Worm (Caenorhabditis elegans) whole organism, L2 larva: ENCODE measurements around the gene ctf-4.

Experiments
- C34F6.9 ChIP-seq: fragments of 150-350 bp; optimal IDR thresholded peaks from 2 replicates; lab custom pipeline; 2014; ENCODE audit warnings: missing biosample characterization, missing genetic modification characterization
- F13H6.1 ChIP-seq: sonication (generic microtip); optimal IDR thresholded peaks from 2 replicates; lab custom pipeline; 2016; ENCODE audit warnings: missing genetic modification characterization, missing compliant biosample characterization
- Y55F3AM.14 ChIP-seq: fragments of 200-800 bp; sonication (Bioruptor generic); optimal IDR thresholded peaks from 2 replicates; lab custom pipeline; 2018; ENCODE audit warnings: mild to moderate bottlenecking, missing genetic modification characterization, missing compliant biosample characterization
- ZK546.5 ChIP-seq: sonication (generic microtip); optimal IDR thresholded peaks from 2 replicates; lab custom pipeline; 2017; ENCODE audit warnings: missing biosample characterization, missing genetic modification characterization
- alr-1 ChIP-seq: fragments of 150-350 bp; optimal IDR thresholded peaks from 2 replicates; lab custom pipeline; 2014; ENCODE audit warnings: missing biosample characterization, missing genetic modification characterization
- aly-2 ChIP-seq: fragments of 150-350 bp; optimal IDR thresholded peaks from 2 replicates; lab custom pipeline; 2014; ENCODE audit warnings: missing biosample characterization, missing genetic modification characterization
- ama-1 ChIP-seq: fragments of 150-350 bp; optimal IDR thresholded peaks from 2 replicates; lab custom pipeline; 2018; ENCODE audit warnings: inconsistent platforms
- blmp-1 ChIP-seq: sonication (generic microtip); optimal IDR thresholded peaks from 2 replicates; lab custom pipeline; 2017; ENCODE audit warnings: missing genetic modification characterization, mild to moderate bottlenecking, missing compliant biosample characterization, antibody characterized with exemption, moderate library complexity; ENCODE audit not compliant: insufficient read depth
- ceh-82 ChIP-seq: fragments of 150-350 bp; optimal IDR thresholded peaks from 2 replicates; lab custom pipeline; 2014; ENCODE audit warnings: missing biosample characterization, missing genetic modification characterization
- crh-2 ChIP-seq: sonication (generic microtip); optimal IDR thresholded peaks from 2 replicates; lab custom pipeline; 2017; ENCODE audit warnings: missing biosample characterization, missing genetic modification characterization
- dmd-4 ChIP-seq: sonication (generic microtip); optimal IDR thresholded peaks from 2 replicates; lab custom pipeline; 2017; ENCODE audit warnings: missing biosample characterization, missing genetic modification characterization
- egl-27 ChIP-seq: sonication (generic microtip); optimal IDR thresholded peaks from 3 replicates; lab custom pipeline; 2017; ENCODE audit warnings: missing biosample characterization, missing genetic modification reagents, missing genetic modification characterization
- elt-1 ChIP-seq: fragments of 150-350 bp; optimal IDR thresholded peaks from 2 replicates; lab custom pipeline; 2014; ENCODE audit warnings: missing biosample characterization, missing genetic modification characterization
- fos-1 ChIP-seq: fragments of 150-350 bp; optimal IDR thresholded peaks from 2 replicates; lab custom pipeline; 2014; ENCODE audit warnings: missing biosample characterization, missing genetic modification characterization
- gmeb-1 ChIP-seq: fragments of 150-350 bp; optimal IDR thresholded peaks from 2 replicates; lab custom pipeline; 2014; ENCODE audit warnings: missing biosample characterization, missing genetic modification characterization
- lin-11 ChIP-seq: fragments of 150-350 bp; sonication (generic microtip); optimal IDR thresholded peaks from 2 replicates; lab custom pipeline; 2014; ENCODE audit warnings: missing biosample characterization, missing genetic modification characterization, inconsistent platforms, mixed read lengths
- lin-13 ChIP-seq: fragments of 150-350 bp; optimal IDR thresholded peaks from 2 replicates; lab custom pipeline; 2014; ENCODE audit warnings: missing biosample characterization, missing genetic modification reagents, missing genetic modification characterization
- lsy-2 ChIP-seq, 2 experiments: fragments of 150-350 bp in 1 of 2; sonication (generic microtip) in 1 of 2; optimal IDR thresholded peaks; 2 replicates each; lab custom pipeline; 2014 to 2017; ENCODE audit warnings: missing biosample characterization in 2 of 2, missing genetic modification characterization in 2 of 2
- mab-5 ChIP-seq: fragments of 150-350 bp; optimal IDR thresholded peaks from 2 replicates; lab custom pipeline; 2014; ENCODE audit warnings: missing biosample characterization, missing genetic modification characterization
- mbf-1 ChIP-seq: sonication (generic microtip); optimal IDR thresholded peaks from 2 replicates; lab custom pipeline; 2017; ENCODE audit warnings: missing biosample characterization, missing genetic modification characterization
- mdl-1 ChIP-seq, 2 experiments: fragments of 150-350 bp in 1 of 2; sonication (generic microtip) in 1 of 2; optimal IDR thresholded peaks; 2 replicates each; lab custom pipeline; 2017; ENCODE audit warnings: missing biosample characterization in 2 of 2, missing genetic modification characterization in 2 of 2
- nhr-10 ChIP-seq: sonication (generic microtip); optimal IDR thresholded peaks from 2 replicates; lab custom pipeline; 2017; ENCODE audit warnings: missing biosample characterization, missing genetic modification characterization
- nhr-11 ChIP-seq: fragments of 150-350 bp; optimal IDR thresholded peaks from 2 replicates; lab custom pipeline; 2014; ENCODE audit warnings: missing biosample characterization, missing genetic modification characterization
- nhr-12 ChIP-seq: fragments of 150-350 bp; optimal IDR thresholded peaks from 2 replicates; lab custom pipeline; 2014; ENCODE audit warnings: missing biosample characterization, missing genetic modification characterization
- nhr-129 ChIP-seq: fragments of 150-350 bp; optimal IDR thresholded peaks from 2 replicates; lab custom pipeline; 2014; ENCODE audit warnings: missing biosample characterization, missing genetic modification characterization
- nhr-21 ChIP-seq: fragments of 150-350 bp; optimal IDR thresholded peaks from 2 replicates; lab custom pipeline; 2014; ENCODE audit warnings: missing biosample characterization, missing genetic modification characterization
- nhr-23 ChIP-seq: fragments of 150-350 bp; optimal IDR thresholded peaks from 2 replicates; lab custom pipeline; 2014; ENCODE audit warnings: missing biosample characterization, missing genetic modification reagents, missing genetic modification characterization
- nhr-237 ChIP-seq: fragments of 150-350 bp; optimal IDR thresholded peaks from 2 replicates; lab custom pipeline; 2014; ENCODE audit warnings: missing biosample characterization, missing genetic modification characterization
- nhr-25 ChIP-seq: fragments of 150-350 bp; sonication (generic microtip); optimal IDR thresholded peaks from 3 replicates; lab custom pipeline; 2014; ENCODE audit warnings: missing biosample characterization, missing genetic modification characterization
- peb-1 ChIP-seq: fragments of 150-350 bp; optimal IDR thresholded peaks from 2 replicates; lab custom pipeline; 2014; ENCODE audit warnings: missing biosample characterization, missing genetic modification characterization
- sem-4 ChIP-seq: fragments of 150-350 bp; optimal IDR thresholded peaks from 2 replicates; lab custom pipeline; 2014; ENCODE audit warnings: missing biosample characterization, missing genetic modification reagents, missing genetic modification characterization
- skn-1 ChIP-seq: sonication (generic microtip); optimal IDR thresholded peaks from 2 replicates; lab custom pipeline; 2017; ENCODE audit warnings: missing biosample characterization, missing genetic modification characterization
- sma-9 ChIP-seq, 2 experiments: fragments of 150-350 bp in 1 of 2; sonication (generic microtip) in 1 of 2; optimal IDR thresholded peaks; 2 replicates each; lab custom pipeline; 2014 to 2016; ENCODE audit warnings: missing genetic modification characterization in 2 of 2, mild to moderate bottlenecking in 1 of 2, missing biosample characterization in 1 of 2, missing compliant biosample characterization in 1 of 2, missing genetic modification reagents in 1 of 2, moderate library complexity in 1 of 2
- snpc-4 ChIP-seq: fragments of 150-350 bp; optimal IDR thresholded peaks from 2 replicates; lab custom pipeline; 2014; ENCODE audit warnings: missing biosample characterization, missing genetic modification characterization
- unc-39 ChIP-seq: fragments of 150-350 bp; optimal IDR thresholded peaks from 2 replicates; lab custom pipeline; 2014; ENCODE audit warnings: missing biosample characterization, missing genetic modification characterization
- unc-55 ChIP-seq: fragments of 150-350 bp; sonication (generic microtip); optimal IDR thresholded peaks from 3 replicates; lab custom pipeline; 2014; ENCODE audit warnings: missing biosample characterization, missing genetic modification reagents, missing genetic modification characterization
- unc-62 ChIP-seq: fragments of 150-350 bp; optimal IDR thresholded peaks from 2 replicates; lab custom pipeline; 2014; ENCODE audit warnings: missing biosample characterization, missing genetic modification reagents, missing genetic modification characterization
- zag-1 ChIP-seq: fragments of 150-350 bp; optimal IDR thresholded peaks from 2 replicates; lab custom pipeline; 2014; ENCODE audit warnings: missing biosample characterization, missing genetic modification characterization
- ztf-1 ChIP-seq: fragments of 200-800 bp; sonication (Bioruptor generic); conservative IDR thresholded peaks from 2 replicates; pipeline ENCODE4 v1.3.6; 2022; ENCODE audit warnings: missing genetic modification characterization, missing compliant biosample characterization
- ztf-4 ChIP-seq: fragments of 150-350 bp; optimal IDR thresholded peaks from 2 replicates; lab custom pipeline; 2014; ENCODE audit warnings: missing biosample characterization, missing genetic modification characterization

ctf-4 gene

DNA sequence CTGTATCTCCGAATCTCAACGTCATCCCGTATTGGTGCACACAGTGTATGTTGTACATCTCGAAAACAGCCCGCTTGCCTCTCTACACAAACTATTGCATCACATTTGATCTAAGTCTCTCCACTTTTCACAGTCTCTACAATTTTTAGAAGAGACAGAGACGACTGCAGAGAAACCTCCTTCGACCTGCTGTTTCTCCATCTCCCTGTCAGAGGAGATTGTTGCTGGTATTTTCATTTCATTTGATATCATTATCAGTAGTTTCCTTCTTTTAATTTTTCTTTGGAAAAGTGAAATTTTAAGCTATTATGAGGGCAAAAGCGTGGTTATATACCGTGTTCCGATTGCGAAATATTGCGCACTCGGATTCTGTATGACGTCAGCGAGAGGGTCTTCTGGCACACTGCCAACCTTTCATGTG lies 24.8 kb downstream of the ctf-4 start (continued):
- TF ChIP-seq nhr-129 (tag; lab: Kevin White, UChicago) (peak; percentile 100), ama-1 (lab: Kevin White, UChicago) (peak; percentile 34), fos-1 (tag; lab: Kevin White, UChicago) (peak; percentile 74), blmp-1 (peak; percentile 71), F13H6.1 (tag; lab: Kevin White, UChicago) (peak; percentile 77), C34F6.9 (tag; lab: Kevin White, UChicago) (peak; percentile 75), mbf-1 (tag; lab: Kevin White, UChicago) (no peak), lin-13 (GFP tag; lab: Kevin White, UChicago) (peak; percentile 39), nhr-11 (tag; lab: Kevin White, UChicago) (no peak), ztf-4 (peak; percentile 48), ceh-82 (no peak), nhr-23 (tag; lab: Kevin White, UChicago) (no peak), snpc-4 (tag; lab: Kevin White, UChicago) (no peak)

DNA sequence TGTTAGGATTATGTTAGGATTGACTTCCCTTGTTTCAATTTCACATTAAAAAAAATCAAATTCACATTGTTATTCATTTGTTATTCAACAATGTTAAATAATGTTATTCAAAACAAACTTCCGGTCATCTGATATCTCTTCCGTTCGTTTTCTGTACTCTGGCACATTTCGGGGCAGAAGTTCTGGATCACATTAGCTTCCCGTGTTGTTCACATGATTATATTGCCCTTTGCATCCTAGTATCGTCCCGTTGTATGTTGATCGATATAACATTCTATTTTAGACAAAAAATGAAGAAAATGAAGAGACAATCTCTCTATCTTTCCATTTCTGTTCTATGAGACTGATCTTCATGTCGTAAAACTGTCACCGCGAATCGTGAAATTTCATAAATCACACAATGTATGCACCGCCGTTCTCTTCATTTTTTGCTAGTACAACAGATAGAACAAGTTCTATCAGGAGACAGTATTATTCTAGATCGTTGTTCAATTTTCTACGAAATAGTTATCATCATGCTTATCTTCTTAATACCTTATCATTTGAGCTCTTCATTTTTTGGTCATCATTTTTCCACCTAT lies 25.3 kb downstream of the ctf-4 start:
- TF ChIP-seq nhr-21 (tag; lab: Kevin White, UChicago), result peak; percentile 68
- no peak for TF ChIP-seq unc-55 (GFP tag; lab: Kevin White, UChicago)
- TF ChIP-seq sma-9 (GFP tag; optimal IDR thresholded peaks at IDR 0.05; lab: Kevin White, UChicago), result peak; percentile 65
- TF ChIP-seq sma-9 (tag; optimal IDR thresholded peaks at IDR 0.05; lab: Kevin White, UChicago), result no peak
- peak; percentile 24 for TF ChIP-seq unc-62 (GFP tag; lab: Kevin White, UChicago)

DNA sequence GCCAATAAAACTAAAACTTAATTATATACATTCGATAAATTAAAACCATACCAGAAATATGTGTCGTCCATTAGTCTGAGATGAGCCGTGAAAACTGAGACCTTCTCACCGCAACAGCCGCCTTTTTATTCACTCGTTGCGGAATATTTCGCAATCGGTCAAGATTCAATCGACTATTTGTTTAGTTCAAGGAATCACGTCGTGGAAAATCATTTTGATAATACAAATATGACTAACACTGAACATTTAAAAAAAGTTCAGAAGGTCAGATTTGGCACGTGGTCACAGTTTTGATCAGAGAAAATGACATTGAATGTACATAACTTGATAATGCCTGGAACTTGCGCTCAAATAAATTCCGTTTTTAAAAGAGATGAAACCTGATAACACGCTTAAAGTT lies 26.6 kb downstream of the ctf-4 start, which contains the start of gene F17C11.11:
TSS of gene F17C11.11 (minus strand) at position 79 of the 400 bp plus-strand sequence.
- TF ChIP-seq sma-9 (GFP tag; optimal IDR thresholded peaks at IDR 0.05; lab: Kevin White, UChicago), result peak; percentile 68
- TF ChIP-seq sma-9 (tag; optimal IDR thresholded peaks at IDR 0.05; lab: Kevin White, UChicago), result no peak
- TF ChIP-seq crh-2 (tag; lab: Kevin White, UChicago), result peak; percentile 47
- no peak for TF ChIP-seq ama-1 (lab: Kevin White, UChicago)
- TF ChIP-seq lsy-2 (tag; optimal IDR thresholded peaks at IDR 0.05; lab: Kevin White, UChicago), result no peak
- TF ChIP-seq F13H6.1 (tag; lab: Kevin White, UChicago), result peak; percentile 26
- TF ChIP-seq Y55F3AM.14 (GFP tag; lab: Kevin White, UChicago), result no peak
- peak; percentile 28 for TF ChIP-seq C34F6.9 (tag; lab: Kevin White, UChicago)
- TF ChIP-seq nhr-129 (tag; lab: Kevin White, UChicago), result peak; percentile 99
- no peak for TF ChIP-seq skn-1 (tag; lab: Kevin White, UChicago)
- TF ChIP-seq peb-1 (tag; lab: Kevin White, UChicago), result no peak
- TF ChIP-seq ceh-82, result no peak
- TF ChIP-seq gmeb-1 (tag; lab: Kevin White, UChicago), result peak; percentile 23
- no peak for TF ChIP-seq nhr-12 (tag; lab: Kevin White, UChicago)
- no peak for TF ChIP-seq ZK546.5 (tag; lab: Kevin White, UChicago)
- peak; percentile 58 for TF ChIP-seq fos-1 (tag; lab: Kevin White, UChicago)
- no peak for TF ChIP-seq elt-1 (tag; lab: Kevin White, UChicago)
- no peak for TF ChIP-seq aly-2 (tag; lab: Kevin White, UChicago)
- no peak for TF ChIP-seq nhr-23 (tag; lab: Kevin White, UChicago)
- TF ChIP-seq nhr-11 (tag; lab: Kevin White, UChicago), result no peak
- peak; percentile 20 for TF ChIP-seq nhr-21 (tag; lab: Kevin White, UChicago)
- no peak for TF ChIP-seq sem-4 (tag; lab: Kevin White, UChicago)
- no peak for TF ChIP-seq mdl-1 (tag; optimal IDR thresholded peaks at IDR 0.05; lab: Kevin White, UChicago)
- TF ChIP-seq ztf-1, result no peak
- no peak for TF ChIP-seq zag-1
- TF ChIP-seq ztf-4, result no peak
- no peak for TF ChIP-seq unc-39 (tag; lab: Kevin White, UChicago)
- no peak for TF ChIP-seq alr-1 (tag; lab: Kevin White, UChicago)
- no peak for TF ChIP-seq egl-27 (tag; lab: Kevin White, UChicago)
- no peak for TF ChIP-seq blmp-1
- no peak for TF ChIP-seq lin-11 (tag; lab: Kevin White, UChicago)
- no peak for TF ChIP-seq snpc-4 (tag; lab: Kevin White, UChicago)
- TF ChIP-seq, all 48 proteins: peak for 8

DNA sequence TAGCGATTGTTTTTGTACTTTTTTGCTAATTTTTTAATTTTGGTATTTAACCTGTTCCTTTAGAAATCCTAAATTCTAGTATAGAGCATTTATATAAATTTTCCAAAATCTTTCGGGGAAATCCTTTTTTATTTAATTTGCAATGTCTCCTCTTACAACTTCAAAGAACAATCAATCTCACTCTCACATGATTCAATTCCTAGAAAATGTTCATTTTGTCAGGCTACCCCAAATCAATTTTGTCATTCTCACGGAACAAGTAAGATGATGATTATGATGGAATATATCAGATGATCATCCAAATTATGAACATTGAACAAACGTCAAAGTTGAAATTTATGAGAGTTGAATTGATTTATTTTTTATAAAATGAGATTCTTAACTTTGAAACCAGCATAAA lies 28.0 kb downstream of the ctf-4 start:
- TF ChIP-seq C34F6.9 (tag; lab: Kevin White, UChicago) (peak; percentile 69), nhr-12 (tag; lab: Kevin White, UChicago) (no peak), nhr-129 (tag; lab: Kevin White, UChicago) (peak; percentile 94), unc-55 (GFP tag; lab: Kevin White, UChicago) (no peak), dmd-4 (tag; lab: Kevin White, UChicago) (no peak), fos-1 (tag; lab: Kevin White, UChicago) (peak; percentile 13), nhr-25 (tag; lab: Kevin White, UChicago) (peak; percentile 1), sem-4 (tag; lab: Kevin White, UChicago) (peak; percentile 63), gmeb-1 (tag; lab: Kevin White, UChicago) (peak; percentile 47), crh-2 (tag; lab: Kevin White, UChicago) (peak; percentile 52), nhr-10 (tag; lab: Kevin White, UChicago) (no peak), unc-39 (tag; lab: Kevin White, UChicago) (no peak), nhr-21 (tag; lab: Kevin White, UChicago) (peak; percentile 87), ztf-4 (peak; percentile 61), nhr-237 (tag; lab: Kevin White, UChicago) (no peak), lsy-2 (tag; optimal IDR thresholded peaks at IDR 0.05; lab: Kevin White, UChicago) (peak in 1 of 2 experiments; percentile 71), skn-1 (tag; lab: Kevin White, UChicago) (peak; percentile 55), mab-5 (tag; lab: Kevin White, UChicago) (no peak), sma-9 (GFP tag; optimal IDR thresholded peaks at IDR 0.05; lab: Kevin White, UChicago) (peak; percentile 84), sma-9 (tag; optimal IDR thresholded peaks at IDR 0.05; lab: Kevin White, UChicago) (no peak)
